Worm (Caenorhabditis elegans) whole organism, young adult: ENCODE data around the gene K11H12.5.
A peak's percentile ranks its signal among the peaks of the same experiment; 100 is the strongest.

ENCODE experiments used
- B0019.2 ChIP-seq: fragments of 200-800 bp; sonication (Bioruptor generic); conservative IDR thresholded peaks from 2 replicates; pipeline ENCODE4 v1.3.6; 2022; ENCODE audit warnings: missing genetic modification reagents, missing genetic modification characterization, missing compliant biosample characterization
- B0261.1 ChIP-seq: sonication (generic microtip); optimal IDR thresholded peaks from 2 replicates; lab custom pipeline; 2016; ENCODE audit warnings: mild to moderate bottlenecking, missing genetic modification characterization, moderate library complexity, missing compliant biosample characterization
- D2030.7 ChIP-seq: fragments of 200-800 bp; sonication (Bioruptor generic); IDR thresholded peaks from 2 replicates; pipeline ENCODE4 v1.3.6; 2022; ENCODE audit warnings: missing genetic modification reagents, missing genetic modification characterization, missing compliant biosample characterization
- F37B4.10 ChIP-seq: fragments of 200-800 bp; sonication (Bioruptor generic); IDR thresholded peaks from 2 replicates; pipeline ENCODE4 v1.3.6; 2022; ENCODE audit warnings: missing genetic modification characterization, missing compliant biosample characterization
- F39B2.1 ChIP-seq: fragments of 200-800 bp; sonication (Bioruptor generic); IDR thresholded peaks from 2 replicates; pipeline ENCODE4 v1.3.6; 2022; ENCODE audit warnings: missing genetic modification reagents, missing genetic modification characterization, missing compliant biosample characterization
- F52B5.7 ChIP-seq: sonication (generic microtip); optimal IDR thresholded peaks from 2 replicates; lab custom pipeline; 2016; ENCODE audit warnings: mild to moderate bottlenecking, missing genetic modification characterization, missing compliant biosample characterization
- F55B11.4 ChIP-seq: sonication (generic microtip); optimal IDR thresholded peaks from 2 replicates; lab custom pipeline; 2016; ENCODE audit warnings: missing compliant biosample characterization, missing genetic modification characterization, borderline replicate concordance; ENCODE audit not compliant: insufficient read depth
- K12H6.12 ChIP-seq: fragments of 200-800 bp; sonication (Bioruptor generic); optimal IDR thresholded peaks from 2 replicates; lab custom pipeline; 2018; ENCODE audit warnings: mild to moderate bottlenecking, missing genetic modification characterization, missing compliant biosample characterization
- T26A5.8 ChIP-seq: sonication (generic microtip); optimal IDR thresholded peaks from 2 replicates; lab custom pipeline; 2016; ENCODE audit warnings: missing genetic modification characterization, missing compliant biosample characterization
- Y56A3A.18 ChIP-seq: fragments of 200-800 bp; sonication (Bioruptor generic); IDR thresholded peaks from 2 replicates; pipeline ENCODE4 v1.3.6; 2022; ENCODE audit warnings: missing genetic modification reagents, missing genetic modification characterization, missing compliant biosample characterization
- Y95B8A.8 ChIP-seq: fragments of 200-800 bp; sonication (Bioruptor generic); IDR thresholded peaks from 2 replicates; pipeline ENCODE4 v1.3.6; 2022; ENCODE audit warnings: missing genetic modification reagents, missing genetic modification characterization, missing compliant biosample characterization
- attf-5 ChIP-seq: fragments of 200-800 bp; sonication (Bioruptor generic); optimal IDR thresholded peaks from 2 replicates; lab custom pipeline; 2018; ENCODE audit warnings: mild to moderate bottlenecking, missing genetic modification characterization, missing compliant biosample characterization
- attf-6 ChIP-seq: fragments of 200-800 bp; sonication (Bioruptor generic); IDR thresholded peaks from 2 replicates; pipeline ENCODE4 v1.3.6; 2022; ENCODE audit warnings: missing genetic modification reagents, missing genetic modification characterization, missing compliant biosample characterization
- bed-1 ChIP-seq: fragments of 200-800 bp; sonication (Bioruptor generic); IDR thresholded peaks from 2 replicates; pipeline ENCODE4 v1.3.6; 2022; ENCODE audit warnings: missing genetic modification reagents, missing genetic modification characterization, missing compliant biosample characterization
- bed-2 ChIP-seq: fragments of 200-800 bp; sonication (Bioruptor generic); IDR thresholded peaks from 2 replicates; pipeline ENCODE4 v1.3.6; 2022; ENCODE audit warnings: missing genetic modification reagents, missing genetic modification characterization, missing compliant biosample characterization
- ccch-3 ChIP-seq: fragments of 200-800 bp; sonication (Bioruptor generic); optimal IDR thresholded peaks from 2 replicates; lab custom pipeline; 2018; ENCODE audit warnings: mild to moderate bottlenecking, missing genetic modification characterization, missing compliant biosample characterization
- cebp-2 ChIP-seq: fragments of 200-800 bp; sonication (Bioruptor generic); IDR thresholded peaks from 2 replicates; pipeline ENCODE4 v1.3.6; 2022; ENCODE audit warnings: missing genetic modification characterization, missing compliant biosample characterization
- ceh-91 ChIP-seq: fragments of 200-800 bp; sonication (Bioruptor generic); IDR thresholded peaks from 2 replicates; pipeline ENCODE4 v1.3.6; 2022; ENCODE audit warnings: missing genetic modification reagents, missing genetic modification characterization, missing compliant biosample characterization
- die-1 ChIP-seq: sonication (generic microtip); optimal IDR thresholded peaks from 2 replicates; lab custom pipeline; 2016; ENCODE audit warnings: missing genotype, mild to moderate bottlenecking, missing genetic modification characterization, missing compliant biosample characterization
- dpl-1 ChIP-seq: fragments of 150-350 bp; optimal IDR thresholded peaks from 2 replicates; lab custom pipeline; 2014; ENCODE audit warnings: missing biosample characterization, missing genetic modification reagents, missing genetic modification characterization
- egl-44 ChIP-seq: fragments of 200-800 bp; sonication (Bioruptor generic); IDR thresholded peaks from 2 replicates; pipeline ENCODE4 v1.3.6; 2022; ENCODE audit warnings: missing genetic modification reagents, missing genetic modification characterization, missing compliant biosample characterization
- fkh-3 ChIP-seq: sonication (generic microtip); optimal IDR thresholded peaks from 2 replicates; lab custom pipeline; 2016; ENCODE audit warnings: mild to moderate bottlenecking, missing genetic modification characterization, missing compliant biosample characterization
- hlh-26 ChIP-seq: fragments of 200-800 bp; sonication (Bioruptor generic); conservative IDR thresholded peaks from 2 replicates; pipeline ENCODE4 v1.3.6; 2022; ENCODE audit warnings: missing genetic modification reagents, missing genetic modification characterization, missing compliant biosample characterization
- hmg-20 ChIP-seq: fragments of 200-800 bp; sonication (Bioruptor generic); IDR thresholded peaks from 2 replicates; pipeline ENCODE4 v1.3.6; 2022; ENCODE audit warnings: missing genetic modification reagents, missing genetic modification characterization, missing compliant biosample characterization
- hsf-1 ChIP-seq: fragments of 200-800 bp; sonication (Bioruptor generic); IDR thresholded peaks from 2 replicates; pipeline ENCODE4 v1.3.6; 2022; ENCODE audit warnings: missing genetic modification reagents, missing genetic modification characterization, missing compliant biosample characterization
- let-607 ChIP-seq, 2 experiments: fragments of 200-800 bp in 1 of 2; sonication (Bioruptor generic) in 1 of 2; sonication (generic microtip) in 1 of 2; optimal IDR thresholded peaks; 2 replicates each; lab custom pipeline; 2016 to 2018; ENCODE audit warnings: mild to moderate bottlenecking in 2 of 2, missing compliant biosample characterization in 2 of 2, missing genetic modification characterization in 2 of 2, moderate library complexity in 2 of 2, missing genotype in 1 of 2
- lin-54 ChIP-seq: fragments of 200-800 bp; sonication (Bioruptor generic); optimal IDR thresholded peaks from 2 replicates; lab custom pipeline; 2018; ENCODE audit warnings: mild to moderate bottlenecking, missing genetic modification characterization, missing compliant biosample characterization
- lir-1 ChIP-seq: fragments of 200-800 bp; sonication (Bioruptor generic); conservative IDR thresholded peaks from 2 replicates; pipeline ENCODE4 v1.3.6; 2022; ENCODE audit warnings: missing genetic modification reagents, missing genetic modification characterization, missing compliant biosample characterization
- madf-3 ChIP-seq: fragments of 200-800 bp; sonication (Bioruptor generic); IDR thresholded peaks from 2 replicates; pipeline ENCODE4 v1.3.6; 2022; ENCODE audit warnings: missing genetic modification reagents, missing genetic modification characterization, missing compliant biosample characterization
- madf-6 ChIP-seq: fragments of 200-800 bp; sonication (Bioruptor generic); IDR thresholded peaks from 2 replicates; pipeline ENCODE4 v1.3.6; 2022; ENCODE audit warnings: missing genetic modification reagents, missing genetic modification characterization, missing compliant biosample characterization
- mcd-1 ChIP-seq: fragments of 200-800 bp; sonication (Bioruptor generic); IDR thresholded peaks from 2 replicates; pipeline ENCODE4 v1.3.6; 2022; ENCODE audit warnings: missing genetic modification reagents, missing genetic modification characterization, missing compliant biosample characterization
- mes-4 ChIP-seq: sonication (generic microtip); optimal IDR thresholded peaks from 2 replicates; lab custom pipeline; 2016; ENCODE audit warnings: missing genotype, missing genetic modification characterization, missing compliant biosample characterization
- nfyb-1 ChIP-seq: fragments of 200-800 bp; sonication (Bioruptor generic); IDR thresholded peaks from 2 replicates; pipeline ENCODE4 v1.3.6; 2022; ENCODE audit warnings: missing genetic modification reagents, missing genetic modification characterization, missing compliant biosample characterization
- nhr-27 ChIP-seq: fragments of 200-800 bp; sonication (Bioruptor generic); optimal IDR thresholded peaks from 2 replicates; lab custom pipeline; 2018; ENCODE audit warnings: mild to moderate bottlenecking, missing genetic modification characterization, moderate library complexity, missing compliant biosample characterization
- pbrm-1 ChIP-seq: fragments of 200-800 bp; sonication (Bioruptor generic); IDR thresholded peaks from 2 replicates; pipeline ENCODE4 v1.3.6; 2022; ENCODE audit warnings: missing genetic modification reagents, missing genetic modification characterization, missing compliant biosample characterization
- pha-4 ChIP-seq: fragments of 150-350 bp; sonication (generic microtip); optimal IDR thresholded peaks from 2 replicates; lab custom pipeline; 2014; ENCODE audit warnings: missing biosample characterization, missing genetic modification reagents, missing genetic modification characterization
- snpc-1.1 ChIP-seq: sonication (generic microtip); optimal IDR thresholded peaks from 2 replicates; lab custom pipeline; 2017; ENCODE audit warnings: missing genetic modification characterization, mild to moderate bottlenecking, missing compliant biosample characterization, antibody characterized with exemption, moderate library complexity, missing genotype, missing genetic modification reagents; ENCODE audit not compliant: insufficient read depth
- snpc-1.3 ChIP-seq: sonication (generic microtip); optimal IDR thresholded peaks from 2 replicates; lab custom pipeline; 2017; ENCODE audit warnings: missing genetic modification characterization, mild to moderate bottlenecking, missing compliant biosample characterization, antibody characterized with exemption, moderate library complexity, missing genotype, missing genetic modification reagents; ENCODE audit not compliant: insufficient read depth
- snpc-3.4 ChIP-seq: sonication (generic microtip); optimal IDR thresholded peaks from 2 replicates; lab custom pipeline; 2017; ENCODE audit warnings: missing genetic modification characterization, mild to moderate bottlenecking, missing compliant biosample characterization, antibody characterized with exemption, moderate library complexity, missing genotype, missing genetic modification reagents
- snpc-4 ChIP-seq, 5 experiments: fragments of 150-350 bp in 1 of 5; sonication (generic microtip) in 4 of 5; optimal IDR thresholded peaks; 2 replicates each; lab custom pipeline; 2014 to 2018; ENCODE audit warnings: missing genetic modification characterization in 5 of 5, missing biosample characterization in 3 of 5, antibody characterized with exemption in 2 of 5, mild to moderate bottlenecking in 2 of 5, missing compliant biosample characterization in 2 of 5, missing genotype in 2 of 5, moderate library complexity in 2 of 5, missing genetic modification reagents in 1 of 5
- sptf-2 ChIP-seq: fragments of 200-800 bp; sonication (Bioruptor generic); optimal IDR thresholded peaks from 2 replicates; lab custom pipeline; 2018; ENCODE audit warnings: mild to moderate bottlenecking, missing genetic modification characterization, missing compliant biosample characterization
- tbx-9 ChIP-seq: sonication (generic microtip); optimal IDR thresholded peaks from 2 replicates; lab custom pipeline; 2016; ENCODE audit warnings: borderline replicate concordance, missing genetic modification characterization, inconsistent platforms, missing compliant biosample characterization
- tlf-1 ChIP-seq: fragments of 200-800 bp; sonication (Bioruptor generic); optimal IDR thresholded peaks from 2 replicates; lab custom pipeline; 2018; ENCODE audit warnings: mild to moderate bottlenecking, missing genetic modification characterization, missing compliant biosample characterization
- unc-130 ChIP-seq: sonication (generic microtip); optimal IDR thresholded peaks from 2 replicates; lab custom pipeline; 2016; ENCODE audit warnings: missing genetic modification reagents, missing genetic modification characterization, missing compliant biosample characterization
- ztf-22 ChIP-seq: fragments of 200-800 bp; sonication (Bioruptor generic); optimal IDR thresholded peaks from 2 replicates; lab custom pipeline; 2018; ENCODE audit warnings: mild to moderate bottlenecking, missing genetic modification characterization, moderate library complexity, missing compliant biosample characterization
- ztf-25 ChIP-seq: fragments of 200-800 bp; sonication (Bioruptor generic); IDR thresholded peaks from 2 replicates; pipeline ENCODE4 v1.3.6; 2022; ENCODE audit warnings: missing genetic modification reagents, missing genetic modification characterization, missing compliant biosample characterization

K11H12.5 gene

ce11 chrIV:657932-658331 lies 18.4 kb upstream of the K11H12.5 start (continued):
- peak; percentile 95 for TF ChIP-seq snpc-1.1
- peak; percentile 69 for TF ChIP-seq T26A5.8
- peak; percentile 87 for TF ChIP-seq snpc-3.4 (tag; lab: Kevin White, UChicago)
- peak; percentile 59 for TF ChIP-seq B0261.1 (tag; lab: Kevin White, UChicago)
- peak; percentile 76 for TF ChIP-seq nfyb-1 (GFP tag; lab: Robert Waterston, UW)
- TF ChIP-seq tlf-1 (GFP tag; lab: Kevin White, UChicago), result peak; percentile 52
- TF ChIP-seq madf-6 (GFP tag; lab: Robert Waterston, UW), result peak; percentile 68
- TF ChIP-seq snpc-4 (GFP tag; optimal IDR thresholded peaks at IDR 0.05; lab: Kevin White, UChicago), result peak; percentile 94
- TF ChIP-seq snpc-4 (tag; optimal IDR thresholded peaks at IDR 0.05; lab: Kevin White, UChicago), result peak; percentile 97 to 98 (median 98)
- TF ChIP-seq egl-44 (GFP tag; lab: Robert Waterston, UW), result peak; percentile 42; the same call in 1 of the 2 replicates
- no peak for TF ChIP-seq F55B11.4 (tag; lab: Kevin White, UChicago)
- no peak; the same call in 1 of the 2 replicates for TF ChIP-seq lir-1 (GFP tag; lab: Robert Waterston, UW)
- TF ChIP-seq attf-6 (GFP tag; lab: Robert Waterston, UW), result 0 out of 2 replicates have a peak, but pooled peaks have one; percentile 54
- TF ChIP-seq die-1 (tag; lab: Kevin White, UChicago), result no peak
- peak; percentile 57; the same call in 1 of the 2 replicates for TF ChIP-seq Y95B8A.8
- TF ChIP-seq fkh-3 (tag; lab: Kevin White, UChicago), result no peak
- 0 out of 2 replicates have a peak, but pooled peaks have one; percentile 84 for TF ChIP-seq F37B4.10 (GFP tag; lab: Robert Waterston, UW)
- no peak for TF ChIP-seq attf-5 (GFP tag; lab: Kevin White, UChicago)
- no peak for TF ChIP-seq ceh-91 (GFP tag; lab: Robert Waterston, UW)
- TF ChIP-seq bed-2 (GFP tag; lab: Robert Waterston, UW), result 0 out of 2 replicates have a peak, but pooled peaks have one; percentile 24
- TF ChIP-seq snpc-1.3, result peak; percentile 28
- peak; percentile 63 for TF ChIP-seq hsf-1 (GFP tag; lab: Robert Waterston, UW)
- TF ChIP-seq F39B2.1, result 0 out of 2 replicates have a peak, but pooled peaks have one; percentile 26
- TF ChIP-seq let-607 (tag; optimal IDR thresholded peaks at IDR 0.05; lab: Kevin White, UChicago), result peak in 1 of 2 experiments; percentile 2
- no peak for TF ChIP-seq unc-130 (GFP tag; lab: Kevin White, UChicago)
- no peak for TF ChIP-seq bed-1 (GFP tag; lab: Robert Waterston, UW)
- TF ChIP-seq pha-4 (tag; lab: Kevin White, UChicago), result no peak
- TF ChIP-seq F52B5.7 (tag; lab: Kevin White, UChicago), result no peak
- TF ChIP-seq lin-54, result peak; percentile 60
- TF ChIP-seq B0019.2 (GFP tag; lab: Robert Waterston, UW), result 0 out of 2 replicates have a peak, but pooled peaks have one; percentile 23
- TF ChIP-seq D2030.7, result peak; percentile 88
- TF ChIP-seq Y56A3A.18, result 0 out of 2 replicates have a peak, but pooled peaks have one; percentile 56
- peak; percentile 74 for TF ChIP-seq mcd-1 (GFP tag; lab: Robert Waterston, UW)
- peak; percentile 51; the same call in 1 of the 2 replicates for TF ChIP-seq hmg-20
- TF ChIP-seq tbx-9 (tag; lab: Kevin White, UChicago), result no peak
- TF ChIP-seq cebp-2 (GFP tag; lab: Robert Waterston, UW), result no peak
- 0 out of 2 replicates have a peak, but pooled peaks have one; percentile 21 for TF ChIP-seq ztf-25 (GFP tag; lab: Robert Waterston, UW)
- no peak for TF ChIP-seq hlh-26
- TF ChIP-seq pbrm-1 (GFP tag; lab: Robert Waterston, UW), result peak; percentile 71; the same call in 1 of the 2 replicates
- TF ChIP-seq ccch-3, result no peak
- TF ChIP-seq madf-3 (GFP tag; lab: Robert Waterston, UW), result no peak
- TF ChIP-seq ztf-22 (GFP tag; lab: Kevin White, UChicago), result no peak
- no peak for TF ChIP-seq K12H6.12 (tag; lab: Kevin White, UChicago)
- TF ChIP-seq mes-4 (tag; lab: Kevin White, UChicago), result no peak
- TF ChIP-seq nhr-27 (tag; lab: Kevin White, UChicago), result no peak
- TF ChIP-seq sptf-2 (GFP tag; lab: Kevin White, UChicago), result no peak
- no peak for TF ChIP-seq dpl-1 (GFP tag; lab: Kevin White, UChicago)
